Fruit fly (Drosophila melanogaster) whole organism, embryonic: ENCODE data around the gene CG12814.
A peak's percentile ranks its signal among the peaks of the same experiment; 100 is the strongest.

ENCODE experiments used
- Antp ChIP-seq: fragments of 200-800 bp; sonication (Bioruptor generic); optimal IDR thresholded peaks from 3 replicates; lab custom pipeline; 2016; ENCODE audit warnings: missing biosample characterization, missing genetic modification characterization
- Asciz ChIP-seq: fragments of 200-800 bp; sonication (Bioruptor generic); optimal IDR thresholded peaks from 2 replicates; lab custom pipeline; 2017; ENCODE audit warnings: missing biosample characterization, mild to moderate bottlenecking, missing genetic modification characterization, missing genetic modification reagents
- Atf3 ChIP-seq: fragments of 200-800 bp; sonication (Bioruptor generic); optimal IDR thresholded peaks from 3 replicates; lab custom pipeline; 2016; ENCODE audit warnings: missing biosample characterization, missing genetic modification characterization
- CG11560 ChIP-seq: fragments of 200-800 bp; sonication (Bioruptor generic); IDR thresholded peaks from 3 replicates; pipeline ENCODE4 v1.3.6; 2022; ENCODE audit warnings: missing biosample characterization, missing genetic modification characterization
- CG11696 ChIP-seq: fragments of 200-800 bp; sonication (Bioruptor generic); IDR thresholded peaks from 2 replicates; pipeline ENCODE4 v1.3.6; 2022; ENCODE audit warnings: missing biosample characterization, missing genetic modification characterization
- CG12744 ChIP-seq: fragments of 200-800 bp; sonication (Bioruptor generic); optimal IDR thresholded peaks from 2 replicates; lab custom pipeline; 2016; ENCODE audit warnings: missing biosample characterization, missing genetic modification characterization
- CG14965 ChIP-seq: fragments of 200-800 bp; sonication (Bioruptor generic); optimal IDR thresholded peaks from 2 replicates; lab custom pipeline; 2016; ENCODE audit warnings: missing biosample characterization, missing genetic modification characterization, borderline replicate concordance
- CG15696 ChIP-seq: fragments of 200-800 bp; sonication (Bioruptor generic); optimal IDR thresholded peaks from 2 replicates; lab custom pipeline; 2019; ENCODE audit warnings: missing biosample characterization, mild to moderate bottlenecking, missing genetic modification characterization, moderate library complexity
- CG1832 ChIP-seq: fragments of 200-800 bp; sonication (Bioruptor generic); optimal IDR thresholded peaks from 2 replicates; lab custom pipeline; 2017; ENCODE audit warnings: missing biosample characterization, mild to moderate bottlenecking, missing genetic modification characterization, inconsistent platforms
- CG2202 ChIP-seq: fragments of 200-800 bp; sonication (Bioruptor generic); optimal IDR thresholded peaks from 2 replicates; lab custom pipeline; 2018; ENCODE audit warnings: missing biosample characterization, mild to moderate bottlenecking, missing genetic modification characterization
- CG3407 ChIP-seq: fragments of 200-800 bp; sonication (Bioruptor generic); optimal IDR thresholded peaks from 2 replicates; lab custom pipeline; 2018; ENCODE audit warnings: missing biosample characterization, mild to moderate bottlenecking, missing genetic modification characterization
- CG4730 ChIP-seq: fragments of 200-800 bp; sonication (Bioruptor generic); IDR thresholded peaks from 2 replicates; pipeline ENCODE4 v1.3.6; 2022; ENCODE audit warnings: missing biosample characterization, missing genetic modification characterization
- CG4854 ChIP-seq: fragments of 200-800 bp; sonication (Bioruptor generic); optimal IDR thresholded peaks from 2 replicates; lab custom pipeline; 2016; ENCODE audit warnings: missing biosample characterization, missing genetic modification characterization, inconsistent platforms
- CG7839 ChIP-seq: fragments of 200-800 bp; sonication (Bioruptor generic); optimal IDR thresholded peaks from 3 replicates; lab custom pipeline; 2018; ENCODE audit warnings: missing biosample characterization, mild to moderate bottlenecking, missing genetic modification characterization, moderate library complexity
- CG9609 ChIP-seq: fragments of 200-800 bp; sonication (Bioruptor generic); optimal IDR thresholded peaks from 3 replicates; lab custom pipeline; 2016; ENCODE audit warnings: missing biosample characterization, missing genetic modification characterization
- CHES-1-like ChIP-seq: fragments of 200-800 bp; sonication (Bioruptor generic); optimal IDR thresholded peaks from 2 replicates; lab custom pipeline; 2016; ENCODE audit warnings: missing biosample characterization, missing genetic modification characterization
- Dad ChIP-seq: fragments of 200-800 bp; sonication (Bioruptor generic); optimal IDR thresholded peaks from 3 replicates; lab custom pipeline; 2016; ENCODE audit warnings: missing biosample characterization, missing genetic modification characterization
- Deaf1 ChIP-seq: fragments of 200-800 bp; optimal IDR thresholded peaks from 3 replicates; lab custom pipeline; 2019; ENCODE audit warnings: missing biosample characterization, mild to moderate bottlenecking, missing genetic modification characterization, moderate library complexity
- Dref ChIP-seq: fragments of 200-800 bp; sonication (Bioruptor generic); IDR thresholded peaks from 2 replicates; pipeline ENCODE4 v1.3.6; 2022; ENCODE audit warnings: missing biosample characterization, missing genetic modification characterization
- Fer2 ChIP-seq: fragments of 200-800 bp; sonication (Bioruptor generic); optimal IDR thresholded peaks from 2 replicates; lab custom pipeline; 2018; ENCODE audit warnings: missing biosample characterization, mild to moderate bottlenecking, missing genetic modification characterization, moderate library complexity
- H15 ChIP-seq: fragments of 200-800 bp; sonication (Bioruptor generic); IDR thresholded peaks from 3 replicates; pipeline ENCODE4 v1.3.6; 2022; ENCODE audit warnings: missing biosample characterization, missing genetic modification characterization
- H2.0 ChIP-seq: fragments of 200-800 bp; sonication (Bioruptor generic); IDR thresholded peaks from 2 replicates; pipeline ENCODE4 v1.3.6; 2022; ENCODE audit warnings: missing biosample characterization, missing genetic modification characterization
- Hr39 ChIP-seq: fragments of >200 bp; optimal IDR thresholded peaks from 2 replicates; lab custom pipeline; 2017
- MBD-R2 ChIP-seq: fragments of 200-800 bp; sonication (Bioruptor generic); IDR thresholded peaks from 2 replicates; pipeline ENCODE4 v1.3.6; 2022; ENCODE audit warnings: missing biosample characterization, missing genetic modification characterization
- MTF-1 ChIP-seq: fragments of 200-800 bp; sonication (Bioruptor generic); optimal IDR thresholded peaks from 2 replicates; lab custom pipeline; 2018; ENCODE audit warnings: missing biosample characterization, mild to moderate bottlenecking, missing genetic modification characterization, borderline replicate concordance
- Mad ChIP-seq: fragments of 200-800 bp; sonication (Bioruptor generic); optimal IDR thresholded peaks from 2 replicates; lab custom pipeline; 2016; ENCODE audit warnings: missing biosample characterization, missing genetic modification characterization
- Opbp ChIP-seq: fragments of 200-800 bp; sonication (Bioruptor generic); IDR thresholded peaks from 3 replicates; pipeline ENCODE4 v1.3.6; 2022; ENCODE audit warnings: missing biosample characterization, missing genetic modification characterization; ENCODE audit not compliant: partially characterized antibody
- PHDP ChIP-seq: fragments of 200-800 bp; sonication (Bioruptor generic); optimal IDR thresholded peaks from 3 replicates; lab custom pipeline; 2018; ENCODE audit warnings: missing biosample characterization, mild to moderate bottlenecking, missing genetic modification characterization, moderate library complexity
- Pdp1 ChIP-seq, 2 experiments: fragments of 200-800 bp; sonication (Bioruptor generic); optimal IDR thresholded peaks; 3 replicates each; lab custom pipeline; 2016; ENCODE audit warnings: missing biosample characterization in 2 of 2, missing genetic modification characterization in 2 of 2, mild to moderate bottlenecking in 1 of 2, moderate library complexity in 1 of 2
- al ChIP-seq: fragments of 200-800 bp; sonication (Bioruptor generic); IDR thresholded peaks from 2 replicates; pipeline ENCODE4 v1.3.6; 2022; ENCODE audit warnings: missing biosample characterization, missing genetic modification characterization
- ems ChIP-seq: fragments of 200-800 bp; sonication (Bioruptor generic); optimal IDR thresholded peaks from 3 replicates; lab custom pipeline; 2016; ENCODE audit warnings: missing biosample characterization, missing genetic modification characterization
- fd3F ChIP-seq: fragments of 200-800 bp; sonication (Bioruptor generic); optimal IDR thresholded peaks from 2 replicates; lab custom pipeline; 2018; ENCODE audit warnings: missing biosample characterization, mild to moderate bottlenecking, missing genetic modification characterization, moderate library complexity
- fu2 ChIP-seq: fragments of 200-800 bp; sonication (Bioruptor generic); optimal IDR thresholded peaks from 2 replicates; lab custom pipeline; 2016; ENCODE audit warnings: missing biosample characterization, missing genetic modification characterization
- grau ChIP-seq: fragments of 200-800 bp; optimal IDR thresholded peaks from 3 replicates; lab custom pipeline; 2019; ENCODE audit warnings: missing biosample characterization, mild to moderate bottlenecking, missing genetic modification characterization, moderate library complexity
- h ChIP-seq: fragments of >200 bp; optimal IDR thresholded peaks from 2 replicates; lab custom pipeline; 2017
- her ChIP-seq: fragments of 200-800 bp; sonication (Bioruptor generic); optimal IDR thresholded peaks from 2 replicates; lab custom pipeline; 2016; ENCODE audit warnings: missing biosample characterization, missing genetic modification characterization
- inv ChIP-seq: fragments of 200-800 bp; sonication (Bioruptor generic); IDR thresholded peaks from 2 replicates; pipeline ENCODE4 v1.3.6; 2022; ENCODE audit warnings: missing biosample characterization, missing genetic modification characterization; ENCODE audit not compliant: partially characterized antibody
- luna ChIP-seq: fragments of 200-800 bp; sonication (Bioruptor generic); optimal IDR thresholded peaks from 2 replicates; lab custom pipeline; 2016; ENCODE audit warnings: missing biosample characterization, missing genetic modification characterization
- odd ChIP-seq: fragments of 200-800 bp; sonication (Bioruptor generic); optimal IDR thresholded peaks from 2 replicates; lab custom pipeline; 2017; ENCODE audit warnings: missing biosample characterization, mild to moderate bottlenecking, missing genetic modification characterization
- pros ChIP-seq: fragments of 200-800 bp; sonication (Bioruptor generic); optimal IDR thresholded peaks from 3 replicates; lab custom pipeline; 2019; ENCODE audit warnings: missing biosample characterization, mild to moderate bottlenecking, missing genetic modification characterization, moderate library complexity
- ttk ChIP-seq: fragments of 200-800 bp; sonication (Bioruptor generic); IDR thresholded peaks from 2 replicates; pipeline ENCODE4 v2.1.2; 2022; ENCODE audit warnings: missing biosample characterization, missing genetic modification characterization

Gene CG12814

dm6 chr3R:10161163-10161562, 28.2 kb downstream of the CG12814 start, which contains the start of gene CG6254 (continued):
- no peak for TF ChIP-seq CG7839 (tag; lab: Kevin White, UChicago)
- TF ChIP-seq CG3407 = no peak
- peak; percentile 15 for TF ChIP-seq CG4854 (GFP tag; lab: Kevin White, UChicago)
- TF ChIP-seq her (GFP tag; lab: Kevin White, UChicago) = peak; percentile 33
- no peak for TF ChIP-seq Atf3
- no peak for TF ChIP-seq odd
- TF ChIP-seq H15 = no peak
- TF ChIP-seq CHES-1-like = peak; percentile 67
- TF ChIP-seq pros (GFP tag; lab: Kevin White, UChicago) = no peak
- TF ChIP-seq Dref (GFP tag; lab: Robert Waterston, UW) = no peak
- peak; percentile 12 for TF ChIP-seq fu2 (GFP tag; lab: Kevin White, UChicago)
- TF ChIP-seq Dad = no peak
- TF ChIP-seq Hr39 (lab: Kevin White, UChicago) = no peak
- TF ChIP-seq CG15696 = peak; percentile 23
- peak in 1 of 2 experiments; percentile 29 for TF ChIP-seq Pdp1 (GFP tag; optimal IDR thresholded peaks at IDR 0.05; lab: Kevin White, UChicago)
- TF ChIP-seq Mad (GFP tag; lab: Kevin White, UChicago) = no peak
- no peak for TF ChIP-seq CG11560 (tag; lab: Robert Waterston, UW)
- TF ChIP-seq Antp (GFP tag; lab: Kevin White, UChicago) = peak; percentile 52
- no peak for TF ChIP-seq CG9609
- no peak for TF ChIP-seq h (lab: Kevin White, UChicago)
- TF ChIP-seq CG2202 = no peak
- TF ChIP-seq MBD-R2 (GFP tag; lab: Robert Waterston, UW) = peak; percentile 99
- TF ChIP-seq Deaf1 = no peak
- no peak for TF ChIP-seq H2.0 (GFP tag; lab: Robert Waterston, UW)
- TF ChIP-seq ttk (GFP tag; lab: Robert Waterston, UW) = no peak
- no peak for TF ChIP-seq CG4730 (GFP tag; lab: Robert Waterston, UW)
- TF ChIP-seq inv (GFP tag; lab: Robert Waterston, UW) = peak; percentile 28; the same call in 1 of the 2 replicates
- no peak for TF ChIP-seq CG14965 (GFP tag; lab: Kevin White, UChicago)
- TF ChIP-seq CG11696 (GFP tag; lab: Robert Waterston, UW) = no peak
- TF ChIP-seq al (GFP tag; lab: Robert Waterston, UW) = 0 out of 2 replicates have a peak, but pooled peaks have one; percentile 15
- 0 out of 3 replicates have a peak, but pooled peaks have one; percentile 34 for TF ChIP-seq Opbp (GFP tag; lab: Robert Waterston, UW)
- TF ChIP-seq Fer2 (tag; lab: Kevin White, UChicago) = peak; percentile 24
- no peak for TF ChIP-seq Asciz (GFP tag; lab: Kevin White, UChicago)
- no peak for TF ChIP-seq luna
- peak; percentile 48 for TF ChIP-seq CG12744 (GFP tag; lab: Kevin White, UChicago)
- no peak for TF ChIP-seq PHDP (tag; lab: Kevin White, UChicago)
- peak; percentile 6 for TF ChIP-seq ems (GFP tag; lab: Kevin White, UChicago)
- no peak for TF ChIP-seq MTF-1 (GFP tag; lab: Kevin White, UChicago)
- no peak for TF ChIP-seq CG1832 (GFP tag; lab: Kevin White, UChicago)
- TF ChIP-seq grau (tag; lab: Kevin White, UChicago) = no peak
- TF ChIP-seq fd3F (GFP tag; lab: Kevin White, UChicago) = peak; percentile 23
- TF ChIP-seq, all 482 proteins: peak for 152
